Worm (Caenorhabditis elegans) whole organism, early embryonic: ENCODE data around the gene gst-42.

Experiments used
- F13C5.2 ChIP-seq: sonication (generic microtip); optimal IDR thresholded peaks from 2 replicates; lab custom pipeline; 2017; ENCODE audit warnings: mild to moderate bottlenecking, missing genetic modification characterization, inconsistent platforms, missing compliant biosample characterization
- aly-1 ChIP-seq: sonication (generic microtip); optimal IDR thresholded peaks from 2 replicates; lab custom pipeline; 2016; ENCODE audit warnings: missing genetic modification characterization, missing compliant biosample characterization
- ama-1 ChIP-seq: fragments of 150-350 bp; optimal IDR thresholded peaks from 2 replicates; lab custom pipeline; 2014
- ceh-13 ChIP-seq: fragments of 200-800 bp; sonication (Bioruptor generic); optimal IDR thresholded peaks from 2 replicates; lab custom pipeline; 2018; ENCODE audit warnings: mild to moderate bottlenecking, missing genetic modification characterization, missing compliant biosample characterization
- flt-1 ChIP-seq: fragments of 200-800 bp; sonication (Bioruptor generic); IDR thresholded peaks from 2 replicates; pipeline ENCODE4 v1.3.6; 2022; ENCODE audit warnings: missing genetic modification characterization, missing compliant biosample characterization
- hmbx-1 ChIP-seq: sonication (generic microtip); optimal IDR thresholded peaks from 2 replicates; lab custom pipeline; 2016; ENCODE audit warnings: mild to moderate bottlenecking, missing genetic modification characterization, missing compliant biosample characterization
- hmg-4 ChIP-seq: fragments of 200-800 bp; sonication (Bioruptor generic); optimal IDR thresholded peaks from 2 replicates; lab custom pipeline; 2018; ENCODE audit warnings: mild to moderate bottlenecking, missing genetic modification characterization, missing compliant biosample characterization
- pes-1 ChIP-seq: fragments of 200-800 bp; sonication (Bioruptor generic); IDR thresholded peaks from 2 replicates; pipeline ENCODE4 v1.3.6; 2022; ENCODE audit warnings: missing genetic modification reagents, missing genetic modification characterization, missing compliant biosample characterization
- sea-1 ChIP-seq: fragments of 200-800 bp; sonication (Bioruptor generic); conservative IDR thresholded peaks from 2 replicates; pipeline ENCODE4 v1.3.6; 2022; ENCODE audit warnings: missing genetic modification characterization, missing compliant biosample characterization
- tbx-11 ChIP-seq: fragments of 200-800 bp; sonication (Bioruptor generic); IDR thresholded peaks from 2 replicates; pipeline ENCODE4 v1.3.6; 2022; ENCODE audit warnings: missing genetic modification characterization, missing compliant biosample characterization
- tbx-37 ChIP-seq: fragments of 200-800 bp; sonication (Bioruptor generic); conservative IDR thresholded peaks from 2 replicates; pipeline ENCODE4 v1.3.6; 2022; ENCODE audit warnings: missing genetic modification reagents, missing genetic modification characterization, missing compliant biosample characterization
- tra-4 ChIP-seq: sonication (generic microtip); optimal IDR thresholded peaks from 2 replicates; lab custom pipeline; 2017; ENCODE audit warnings: missing genetic modification characterization, missing compliant biosample characterization

DNA sequence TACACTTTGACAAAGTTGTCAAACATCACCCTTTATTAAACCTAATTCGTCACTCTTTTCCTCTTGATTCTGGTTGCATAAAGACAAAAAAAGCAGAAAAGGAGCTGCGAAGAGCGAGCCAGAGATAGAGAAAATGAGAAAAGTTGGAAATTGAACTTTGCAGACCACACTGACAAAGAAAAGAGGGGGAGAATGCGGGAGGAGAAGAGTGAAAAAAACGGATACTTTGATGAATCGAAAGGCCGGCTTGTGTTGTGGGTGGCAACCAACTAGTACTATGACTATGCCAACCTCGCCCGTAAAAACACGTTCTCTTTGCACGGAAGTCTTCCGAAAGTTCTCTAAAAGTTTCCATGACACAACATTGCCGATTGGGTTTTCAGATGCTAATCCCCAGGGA, 2.1 kb downstream of the gst-42 start:
- TF ChIP-seq ama-1 (lab: Kevin White, UChicago), result no peak
- TF ChIP-seq tbx-11 (GFP tag; lab: Robert Waterston, UW), result no peak
- no peak for TF ChIP-seq flt-1 (GFP tag; lab: Robert Waterston, UW)
- no peak for TF ChIP-seq ceh-13 (GFP tag; lab: Kevin White, UChicago)
- no peak for TF ChIP-seq pes-1 (GFP tag; lab: Robert Waterston, UW)
- TF ChIP-seq tra-4, result no peak
- no peak for TF ChIP-seq hmbx-1
- no peak for TF ChIP-seq F13C5.2 (tag; lab: Kevin White, UChicago)
- no peak for TF ChIP-seq tbx-37 (GFP tag; lab: Robert Waterston, UW)
- TF ChIP-seq aly-1 (tag; lab: Kevin White, UChicago), result no peak
- TF ChIP-seq sea-1 (GFP tag; lab: Robert Waterston, UW), result no peak
- no peak for TF ChIP-seq hmg-4 (GFP tag; lab: Kevin White, UChicago)
